Fruit fly (Drosophila melanogaster) S2 (cell line): ENCODE measurements around the gene trc.

Source experiments
- CG8478 ChIP-seq: fragments of >200 bp; optimal IDR thresholded peaks from 2 replicates; lab custom pipeline; 2018
- CTCF ChIP-seq, 2 experiments: fragments of >200 bp; optimal IDR thresholded peaks; 2 replicates each; lab custom pipeline; 2018

DNA sequence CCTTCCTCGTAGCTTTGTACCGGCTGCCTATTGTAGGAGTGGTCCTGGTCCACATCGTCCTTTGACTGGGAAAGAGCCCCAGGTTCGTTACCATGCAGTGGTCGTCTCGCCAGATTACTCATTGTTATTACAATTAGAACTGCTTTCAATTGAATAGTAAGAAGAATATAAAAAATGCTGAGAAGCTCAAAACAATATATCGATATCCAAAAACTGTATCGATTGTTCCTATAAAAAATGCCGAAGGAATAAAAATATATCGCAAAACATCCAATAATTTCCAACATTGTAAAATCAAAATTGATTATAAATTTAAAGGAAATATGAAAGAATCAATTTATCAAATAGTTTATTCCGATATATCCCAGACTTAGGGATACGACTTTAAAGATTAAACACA lies 29.2 kb downstream of the trc start, which contains the start of the genes TORIP and Ccdc58:
- TF ChIP-seq CG8478 (lab: Kevin White, UChicago) (no peak), CTCF (optimal IDR thresholded peaks at IDR 0.05; lab: Kevin White, UChicago) (no peak)
